Fruit fly (Drosophila melanogaster): ENCODE data around the gene CG3345.
A peak's percentile ranks its signal among the peaks of the same experiment; 100 is the strongest.

CG3345 gene

DNA sequence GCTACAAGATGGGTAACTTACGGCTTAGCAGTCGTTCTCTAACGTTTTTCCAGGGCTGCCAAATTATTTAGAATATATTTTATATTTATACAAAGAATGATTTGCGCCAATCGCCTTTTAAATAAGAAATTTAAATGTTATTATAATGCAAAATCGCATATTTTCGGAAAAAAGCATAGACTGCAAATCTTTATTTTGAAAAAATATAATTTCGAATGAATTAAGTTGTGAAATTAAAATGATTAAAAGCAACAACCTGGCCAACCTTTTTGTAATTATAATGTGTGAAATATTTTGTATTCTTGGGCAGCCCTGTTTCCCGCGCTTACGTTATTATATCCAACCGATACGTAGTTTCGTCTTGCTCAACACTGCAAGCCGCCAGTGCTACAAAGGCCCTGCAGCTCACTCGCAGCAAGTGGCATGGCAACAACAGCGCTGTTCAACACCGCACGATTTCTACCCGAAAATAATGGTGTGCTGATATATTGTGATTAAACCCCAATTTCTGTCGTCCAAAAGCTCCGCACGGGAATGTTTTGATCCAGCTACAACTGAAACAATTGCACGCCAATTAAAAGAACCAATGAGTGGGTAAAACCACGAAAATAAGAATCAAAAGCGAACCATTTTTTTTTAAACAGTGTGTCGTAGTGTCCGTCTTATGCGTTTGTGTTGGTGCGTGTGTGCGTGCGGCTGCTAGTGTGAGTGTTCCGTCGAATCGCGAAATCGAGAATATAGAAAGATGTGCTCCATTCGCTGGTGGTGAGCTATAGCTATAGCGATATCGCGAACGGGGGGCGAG is 28.8 kb downstream of the CG3345 start, which contains the start of gene Pi3K21B (continued):
- TF ChIP-seq CG14860 (GFP tag; IDR thresholded peaks at IDR 0.05; ENCODE audit: partially characterized antibody) (no peak), HLH3B (GFP tag; IDR thresholded peaks at IDR 0.05) (peak; percentile 69), schlank (tag; optimal IDR thresholded peaks at IDR 0.05) (peak; percentile 38), CG13296 (GFP tag; optimal IDR thresholded peaks at IDR 0.05) (peak; percentile 84), Xbp1 (GFP tag; optimal IDR thresholded peaks at IDR 0.05) (peak; percentile 95), CG14014 (GFP tag; IDR thresholded peaks at IDR 0.05) (peak; percentile 84), vnd (GFP tag; IDR thresholded peaks at IDR 0.05; ENCODE audit: partially characterized antibody) (no peak), CG7963 (GFP tag; IDR thresholded peaks at IDR 0.05; ENCODE audit: partially characterized antibody) (0 out of 3 replicates have a peak, but pooled peaks have one; percentile 24), CG18619 (GFP tag; optimal IDR thresholded peaks at IDR 0.05) (peak; percentile 87), ttk (GFP tag; IDR thresholded peaks at IDR 0.05) (peak; percentile 84), CG8281 (tag; optimal IDR thresholded peaks at IDR 0.05) (peak; percentile 73), CG3163 (GFP tag; optimal IDR thresholded peaks at IDR 0.05) (peak; percentile 78), scrt (GFP tag; optimal IDR thresholded peaks at IDR 0.05) (peak; percentile 70), dimm (GFP tag; IDR thresholded peaks at IDR 0.05) (peak; percentile 64), CG2120 (GFP tag; optimal IDR thresholded peaks at IDR 0.05) (peak; percentile 96), CG32772 (GFP tag; IDR thresholded peaks at IDR 0.05) (peak; percentile 82), CG1529 (GFP tag; optimal IDR thresholded peaks at IDR 0.05) (peak; percentile 76), vvl (GFP tag; IDR thresholded peaks at IDR 0.05) (peak; percentile 91), gsb-n (tag; optimal IDR thresholded peaks at IDR 0.05) (peak; percentile 82), Hey (tag; optimal IDR thresholded peaks at IDR 0.05) (peak; percentile 71), CG15696 (tag; optimal IDR thresholded peaks at IDR 0.05) (peak; percentile 93), Mrtf (GFP tag; IDR thresholded peaks at IDR 0.05) (no peak; the same call in none of the 3 replicates), CG9437 (GFP tag; optimal IDR thresholded peaks at IDR 0.05) (peak; percentile 100), disco-r (GFP tag; optimal IDR thresholded peaks at IDR 0.05) (peak; percentile 57), danr (GFP tag; IDR thresholded peaks at IDR 0.05) (0 out of 2 replicates have a peak, but pooled peaks have one; percentile 31), sc (optimal IDR thresholded peaks at IDR 0.05) (no peak), sc (GFP tag; optimal IDR thresholded peaks at IDR 0.05) (peak; percentile 85), z (GFP tag; IDR thresholded peaks at IDR 0.05) (no peak), CG34376 (GFP tag; optimal IDR thresholded peaks at IDR 0.05) (peak; percentile 85), CG3407 (GFP tag; optimal IDR thresholded peaks at IDR 0.05) (peak; percentile 77), Adf1 (GFP tag; IDR thresholded peaks at IDR 0.05) (peak; percentile 25; the same call in 1 of the 2 replicates), sens-2 (GFP tag; IDR thresholded peaks at IDR 0.05) (peak; percentile 59; the same call in 1 of the 2 replicates), HLH4C (GFP tag; IDR thresholded peaks at IDR 0.05; ENCODE audit: partially characterized antibody) (no peak), da (GFP tag; optimal IDR thresholded peaks at IDR 0.05) (peak; percentile 68), Meics (GFP tag; optimal IDR thresholded peaks at IDR 0.05) (peak; percentile 87), CG7271 (tag; optimal IDR thresholded peaks at IDR 0.05) (peak; percentile 21), D19A (tag; optimal IDR thresholded peaks at IDR 0.05) (peak; percentile 78), Dp (GFP tag; optimal IDR thresholded peaks at IDR 0.05) (peak; percentile 87), dpn (GFP tag; optimal IDR thresholded peaks at IDR 0.05) (peak; percentile 93 to 94), CG10565 (GFP tag; optimal IDR thresholded peaks at IDR 0.05) (peak; percentile 77), Sry-β (GFP tag; optimal IDR thresholded peaks at IDR 0.05) (no peak), CG12659 (GFP tag; optimal IDR thresholded peaks at IDR 0.05) (peak; percentile 96), sens (GFP tag) (peak; percentile 96), Antp (GFP tag; optimal IDR thresholded peaks at IDR 0.05) (peak; percentile 97), bigmax (GFP tag; optimal IDR thresholded peaks at IDR 0.05) (peak; percentile 4), Gsc (GFP tag; IDR thresholded peaks at IDR 0.05) (no peak), fu2 (GFP tag; optimal IDR thresholded peaks at IDR 0.05) (peak; percentile 93), Hsf (GFP tag; optimal IDR thresholded peaks at IDR 0.05) (peak; percentile 90), CG17568 (GFP tag; optimal IDR thresholded peaks at IDR 0.05) (peak; percentile 2)
